Worm (Caenorhabditis elegans) whole organism, L1 larva: Measurements from ENCODE around the gene Y116A8A.150.
A peak's percentile ranks its signal among the peaks of the same experiment; 100 is the strongest.

Source experiments
- ces-1 ChIP-seq: fragments of 150-350 bp; optimal IDR thresholded peaks from 2 replicates; lab custom pipeline; 2014; ENCODE audit warnings: missing biosample characterization, missing genetic modification reagents, missing genetic modification characterization
- efl-1 ChIP-seq, 4 experiments: fragments of 150-350 bp; optimal IDR thresholded peaks in 3 of 4; peaks in 1 of 4; 1 replicate in 1 of 4; 2 replicates in 3 of 4; lab custom pipeline; 2014; ENCODE audit warnings: missing biosample characterization in 2 of 4, missing genetic modification characterization in 2 of 4, missing genetic modification reagents in 2 of 4
- lin-15B ChIP-seq: fragments of 150-350 bp; sonication (generic microtip); optimal IDR thresholded peaks from 3 replicates; lab custom pipeline; 2014; ENCODE audit warnings: missing biosample characterization, missing genetic modification characterization
- lin-39 ChIP-seq: fragments of 150-350 bp; optimal IDR thresholded peaks from 2 replicates; lab custom pipeline; 2014; ENCODE audit warnings: missing biosample characterization, missing genetic modification reagents, missing genetic modification characterization
- nhr-19 ChIP-seq: fragments of 200-800 bp; sonication (Bioruptor generic); conservative IDR thresholded peaks from 2 replicates; pipeline ENCODE4 v1.3.6; 2022; ENCODE audit warnings: missing genetic modification characterization, missing compliant biosample characterization
- nhr-28 ChIP-seq: fragments of 150-350 bp; optimal IDR thresholded peaks from 2 replicates; lab custom pipeline; 2014; ENCODE audit warnings: missing biosample characterization, missing genetic modification characterization
- nhr-47 ChIP-seq: sonication (generic microtip); optimal IDR thresholded peaks from 2 replicates; lab custom pipeline; 2016; ENCODE audit warnings: mild to moderate bottlenecking, missing genetic modification characterization, moderate library complexity, missing compliant biosample characterization
- nhr-71 ChIP-seq: sonication (generic microtip); optimal IDR thresholded peaks from 2 replicates; lab custom pipeline; 2016; ENCODE audit warnings: mild to moderate bottlenecking, missing genetic modification characterization, moderate library complexity, missing compliant biosample characterization
- tlp-1 ChIP-seq: fragments of 150-350 bp; optimal IDR thresholded peaks from 2 replicates; lab custom pipeline; 2014; ENCODE audit warnings: missing biosample characterization, missing genetic modification characterization
- unc-98 ChIP-seq: fragments of 200-800 bp; sonication (Bioruptor generic); IDR thresholded peaks from 2 replicates; pipeline ENCODE4 v1.3.6; 2022; ENCODE audit warnings: missing genetic modification characterization, missing compliant biosample characterization

Y116A8A.150 gene

DNA sequence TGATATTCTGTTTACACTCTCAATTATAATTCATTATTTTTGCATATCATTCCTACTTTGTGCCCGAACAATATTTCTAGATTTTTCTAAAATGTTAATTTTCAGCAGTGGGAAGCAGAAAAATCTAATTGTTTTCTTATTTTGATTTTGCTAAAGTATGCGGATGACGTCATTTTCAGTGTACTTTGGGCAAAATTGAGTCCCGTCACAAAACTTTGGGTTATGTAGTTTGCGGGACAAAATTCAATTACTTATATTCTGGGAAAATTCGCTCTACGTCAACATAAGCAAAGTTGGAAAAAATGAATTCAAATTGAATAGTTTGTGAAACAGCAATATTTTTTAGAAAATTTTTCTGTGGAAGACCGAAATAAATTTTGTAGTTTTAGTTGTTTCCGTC, 30.7 kb downstream of the Y116A8A.150 start:
- TF ChIP-seq lin-39 (tag; lab: Kevin White, UChicago) (no peak), nhr-47 (peak; percentile 5), nhr-71 (peak; percentile 32), tlp-1 (tag; lab: Kevin White, UChicago) (no peak), efl-1 (optimal IDR thresholded peaks at IDR 0.05; lab: Kevin White, UChicago) (no peak), efl-1 (GFP tag; optimal IDR thresholded peaks at IDR 0.05 in 1 of 2; lab: Kevin White, UChicago) (peak in 1 of 2 experiments; percentile 7)

DNA sequence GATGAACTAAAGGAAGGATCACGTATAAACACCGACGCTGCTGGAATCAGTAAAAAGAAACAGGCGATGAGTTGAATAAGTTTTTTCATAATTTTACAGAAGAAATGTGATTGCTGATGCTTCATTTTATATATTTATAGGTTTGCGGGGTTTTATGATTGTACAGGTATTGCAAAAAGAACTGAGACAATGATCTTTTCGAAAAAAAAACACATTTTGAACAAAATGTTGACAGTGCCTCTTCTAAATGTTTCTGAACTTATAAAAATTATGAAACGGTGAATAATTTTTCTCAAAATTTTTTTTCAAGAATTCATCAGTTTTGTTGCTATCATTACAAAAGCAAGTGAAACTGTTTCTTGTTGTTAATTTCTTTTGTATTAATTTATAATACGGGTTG, 36.4 kb downstream of the Y116A8A.150 start, which contains the start of gene clec-193:
clec-193 (minus strand) TSS at position 101 of the 400 bp plus-strand sequence.
- TF ChIP-seq lin-15B (tag; lab: Kevin White, UChicago): no peak
- TF ChIP-seq nhr-19 (GFP tag; lab: Robert Waterston, UW): no peak
- no peak for TF ChIP-seq unc-98 (GFP tag; lab: Robert Waterston, UW)
- no peak for TF ChIP-seq nhr-28 (tag; lab: Kevin White, UChicago)
- TF ChIP-seq ces-1 (GFP tag; lab: Kevin White, UChicago): no peak
